Fruit fly (Drosophila melanogaster): Measurements from ENCODE around the gene daed.
A peak's percentile ranks its signal among the peaks of the same experiment; 100 is the strongest.

The daed gene

DNA sequence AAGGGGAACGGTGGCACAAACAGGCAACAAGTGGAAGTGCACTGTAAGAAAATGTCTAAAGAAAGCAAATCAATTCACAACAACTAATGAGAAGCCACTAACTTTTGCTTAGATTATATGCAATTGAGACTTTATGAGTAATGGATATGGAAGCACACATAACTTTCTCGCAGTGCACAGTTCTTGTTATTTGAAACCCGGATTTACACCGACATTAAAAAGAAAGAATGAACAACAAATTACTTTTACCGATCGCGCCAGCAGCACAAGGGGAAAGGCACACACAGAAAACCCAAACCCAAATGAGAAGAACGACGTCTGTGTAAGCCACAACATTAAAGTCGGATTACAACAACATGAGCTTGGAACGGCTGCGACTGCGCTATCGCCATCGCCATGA lies 27.0 kb downstream of the daed start (continued):
- TF ChIP-seq H2.0 (GFP tag; IDR thresholded peaks at IDR 0.05) (peak; percentile 44; the same call in 1 of the 2 replicates), CG11093 (GFP tag; IDR thresholded peaks at IDR 0.05) (0 out of 3 replicates have a peak, but pooled peaks have one; percentile 39), CG34422 (GFP tag; IDR thresholded peaks at IDR 0.05) (peak; percentile 69; the same call in 2 of the 3 replicates), CG4404 (GFP tag; IDR thresholded peaks at IDR 0.05) (peak; percentile 64; the same call in 1 of the 2 replicates), dmrt11E (tag; optimal IDR thresholded peaks at IDR 0.05) (peak; percentile 93), D19A (tag; optimal IDR thresholded peaks at IDR 0.05) (peak; percentile 74), CG18599 (GFP tag; optimal IDR thresholded peaks at IDR 0.05) (no peak), repo (GFP tag; optimal IDR thresholded peaks at IDR 0.05) (peak; percentile 55), Dip3 (GFP tag; optimal IDR thresholded peaks at IDR 0.05) (no peak), CG8944 (GFP tag; optimal IDR thresholded peaks at IDR 0.05) (peak; percentile 77), Jarid2 (GFP tag; optimal IDR thresholded peaks at IDR 0.05) (no peak), ERR (GFP tag; optimal IDR thresholded peaks at IDR 0.05) (no peak), luna (GFP tag; optimal IDR thresholded peaks at IDR 0.05) (no peak), sens-2 (GFP tag; IDR thresholded peaks at IDR 0.05) (peak; percentile 70), gro (GFP tag; optimal IDR thresholded peaks at IDR 0.05) (no peak), CG32767 (GFP tag; IDR thresholded peaks at IDR 0.05) (no peak), CG11085 (GFP tag; IDR thresholded peaks at IDR 0.05) (0 out of 2 replicates have a peak, but pooled peaks have one; percentile 8), CG17802 (tag; optimal IDR thresholded peaks at IDR 0.05) (peak; percentile 58), E2f1 (GFP tag; IDR thresholded peaks at IDR 0.05) (peak; percentile 46; the same call in 1 of the 2 replicates), al (GFP tag; IDR thresholded peaks at IDR 0.05) (no peak), CG13894 (tag; optimal IDR thresholded peaks at IDR 0.05) (no peak), CG14050 (GFP tag; IDR thresholded peaks at IDR 0.05) (peak; percentile 21; the same call in 1 of the 3 replicates), Poxn (GFP tag; IDR thresholded peaks at IDR 0.05) (no peak), CG8290 (GFP tag; optimal IDR thresholded peaks at IDR 0.05) (peak; percentile 67), CG8290 (tag; optimal IDR thresholded peaks at IDR 0.05) (no peak), CG3726 (GFP tag; IDR thresholded peaks at IDR 0.05) (peak; percentile 73; the same call in 2 of the 3 replicates), pita (GFP tag; optimal IDR thresholded peaks at IDR 0.05) (no peak), B-H1 (GFP tag; IDR thresholded peaks at IDR 0.05) (peak; percentile 35; the same call in 1 of the 3 replicates), CG10431 (GFP tag; optimal IDR thresholded peaks at IDR 0.05) (peak; percentile 65), CG7928 (GFP tag; optimal IDR thresholded peaks at IDR 0.05) (no peak), tin (GFP tag; optimal IDR thresholded peaks at IDR 0.05) (peak; percentile 84), ro (GFP tag; IDR thresholded peaks at IDR 0.05) (peak; percentile 49; the same call in 1 of the 2 replicates), CG11247 (GFP tag; IDR thresholded peaks at IDR 0.05) (no peak), mirr (GFP tag; optimal IDR thresholded peaks at IDR 0.05) (no peak), CG5180 (GFP tag; optimal IDR thresholded peaks at IDR 0.05) (peak; percentile 11), CG7839 (tag; optimal IDR thresholded peaks at IDR 0.05) (peak; percentile 71), CG1792 (GFP tag; optimal IDR thresholded peaks at IDR 0.05) (no peak), Kr (GFP tag; optimal IDR thresholded peaks at IDR 0.05) (no peak), Atf6 (GFP tag; IDR thresholded peaks at IDR 0.05) (no peak), sob (GFP tag; IDR thresholded peaks at IDR 0.05) (peak; percentile 26; the same call in 1 of the 2 replicates), z (GFP tag; IDR thresholded peaks at IDR 0.05) (no peak), CG9437 (GFP tag; optimal IDR thresholded peaks at IDR 0.05) (no peak), br (optimal IDR thresholded peaks at IDR 0.05) (no peak), pzg (GFP tag; optimal IDR thresholded peaks at IDR 0.05) (no peak), ind (GFP tag; optimal IDR thresholded peaks at IDR 0.05) (peak; percentile 40), btn (GFP tag; optimal IDR thresholded peaks at IDR 0.05) (peak; percentile 67), Elba2 (GFP tag; optimal IDR thresholded peaks at IDR 0.05) (no peak), dysf (GFP tag; IDR thresholded peaks at IDR 0.05) (peak; percentile 31; the same call in 1 of the 3 replicates), ab (GFP tag; optimal IDR thresholded peaks at IDR 0.05) (peak; percentile 11), CG18619 (GFP tag; optimal IDR thresholded peaks at IDR 0.05) (peak; percentile 47), dpn (GFP tag; optimal IDR thresholded peaks at IDR 0.05) (peak; percentile 28 to 68), Trl (optimal IDR thresholded peaks at IDR 0.05) (no peak), Trl (GFP tag; optimal IDR thresholded peaks at IDR 0.05) (peak; percentile 73)
